Worm (Caenorhabditis elegans): ENCODE measurements around the gene fis-1.

DNA sequence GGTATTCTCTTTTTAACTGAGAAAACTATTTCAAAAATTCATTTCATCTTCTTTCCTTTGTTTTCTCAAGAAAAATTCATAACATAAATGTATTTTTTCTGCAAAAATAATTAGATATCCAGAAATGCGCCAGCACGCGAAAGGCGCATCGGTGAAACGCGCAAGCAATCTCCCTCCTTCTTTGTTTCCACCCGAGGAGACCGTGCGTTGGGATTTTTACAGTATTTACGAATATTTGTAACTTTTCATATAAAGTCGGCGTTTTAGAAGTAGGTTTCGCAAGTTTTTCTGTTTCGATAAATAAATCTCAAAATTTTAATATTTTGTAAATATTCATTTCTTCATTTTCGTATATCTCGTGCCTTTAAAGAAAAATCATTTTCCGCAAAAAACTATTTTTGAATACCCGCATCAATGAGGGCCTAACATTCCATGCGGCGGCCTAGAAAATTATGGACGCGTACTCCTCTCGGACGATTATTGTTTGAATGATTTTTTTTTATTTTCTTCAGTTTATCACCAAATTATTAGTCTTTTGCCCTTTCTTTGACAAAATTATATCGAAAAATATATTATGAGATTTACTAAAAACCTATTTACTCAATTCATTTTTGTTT is 21.6 kb downstream of the fis-1 start, which contains the start of gene ssup-72:
- TF ChIP-seq ama-1 (optimal IDR thresholded peaks at IDR 0.05), result no peak
- no peak for TF ChIP-seq ceh-36 (tag; optimal IDR thresholded peaks at IDR 0.05)
- TF ChIP-seq pes-1 (GFP tag; IDR thresholded peaks at IDR 0.05), result no peak
- TF ChIP-seq F13C5.2 (tag; optimal IDR thresholded peaks at IDR 0.05), result no peak
- no peak for TF ChIP-seq sea-1 (GFP tag; conservative IDR thresholded peaks at IDR 0.05)
- TF ChIP-seq tra-4 (tag; optimal IDR thresholded peaks at IDR 0.05), result no peak
- no peak for TF ChIP-seq ets-7 (tag; optimal IDR thresholded peaks at IDR 0.05)
- TF ChIP-seq flt-1 (GFP tag; IDR thresholded peaks at IDR 0.05), result no peak
- TF ChIP-seq hnd-1 (tag; optimal IDR thresholded peaks at IDR 0.05), result no peak
- TF ChIP-seq aly-1 (tag; optimal IDR thresholded peaks at IDR 0.05), result no peak
- no peak for TF ChIP-seq tbx-11 (GFP tag; IDR thresholded peaks at IDR 0.05)
- peak; percentile 75 for TF ChIP-seq tbx-37 (GFP tag; conservative IDR thresholded peaks at IDR 0.05)
